Worm (Caenorhabditis elegans) whole organism, L4 larva: ENCODE results near the gene R11D1.3.
A peak's percentile ranks its signal among the peaks of the same experiment; 100 is the strongest.

Experiments
- D1046.2 ChIP-seq: fragments of 200-800 bp; sonication (Bioruptor generic); IDR thresholded peaks from 2 replicates; pipeline ENCODE4 v1.3.6; 2022; ENCODE audit warnings: missing genetic modification characterization, missing compliant biosample characterization
- F10B5.3 ChIP-seq: sonication (generic microtip); optimal IDR thresholded peaks from 2 replicates; lab custom pipeline; 2016; ENCODE audit warnings: mild to moderate bottlenecking, missing genetic modification characterization, missing compliant biosample characterization
- F37D6.2 ChIP-seq: sonication (generic microtip); optimal IDR thresholded peaks from 2 replicates; lab custom pipeline; 2016; ENCODE audit warnings: mild to moderate bottlenecking, missing genetic modification characterization, missing compliant biosample characterization
- F44E2.7 ChIP-seq: fragments of 200-800 bp; sonication (Bioruptor generic); IDR thresholded peaks from 2 replicates; pipeline ENCODE4 v2.1.2; 2022; ENCODE audit warnings: missing genetic modification characterization, missing compliant biosample characterization
- F49E8.2 ChIP-seq: sonication (generic microtip); optimal IDR thresholded peaks from 2 replicates; lab custom pipeline; 2016; ENCODE audit warnings: missing compliant biosample characterization, mild to moderate bottlenecking, missing genetic modification characterization, borderline replicate concordance
- T20F7.1 ChIP-seq: fragments of 200-800 bp; sonication (Bioruptor generic); optimal IDR thresholded peaks from 2 replicates; lab custom pipeline; 2018; ENCODE audit warnings: mild to moderate bottlenecking, missing genetic modification characterization, missing compliant biosample characterization
- Y48G9A.11 ChIP-seq: fragments of 200-800 bp; sonication (Bioruptor generic); IDR thresholded peaks from 2 replicates; pipeline ENCODE4 v1.3.6; 2022; ENCODE audit warnings: missing genetic modification reagents, missing genetic modification characterization, missing compliant biosample characterization
- Y5F2A.4 ChIP-seq: fragments of 200-800 bp; sonication (Bioruptor generic); optimal IDR thresholded peaks from 2 replicates; lab custom pipeline; 2018; ENCODE audit warnings: mild to moderate bottlenecking, missing genetic modification characterization, missing compliant biosample characterization
- Y75B8A.6 ChIP-seq: fragments of 200-800 bp; sonication (Bioruptor generic); IDR thresholded peaks from 2 replicates; pipeline ENCODE4 v1.3.6; 2022; ENCODE audit warnings: missing genetic modification reagents, missing genetic modification characterization, missing compliant biosample characterization
- ZK546.5 ChIP-seq, 2 experiments: sonication (generic microtip); optimal IDR thresholded peaks; 2 replicates each; lab custom pipeline; 2017; ENCODE audit warnings: missing biosample characterization in 2 of 2, missing genetic modification characterization in 2 of 2
- ama-1 ChIP-seq: fragments of 150-350 bp; optimal IDR thresholded peaks from 2 replicates; lab custom pipeline; 2014; ENCODE audit warnings: inconsistent platforms, mixed read lengths
- arid-1 ChIP-seq: fragments of 200-800 bp; sonication (Bioruptor generic); conservative IDR thresholded peaks from 2 replicates; pipeline ENCODE4 v1.3.6; 2022; ENCODE audit warnings: missing genetic modification reagents, missing genetic modification characterization, missing compliant biosample characterization
- ceh-20 ChIP-seq: fragments of 200-800 bp; sonication (Bioruptor generic); IDR thresholded peaks from 2 replicates; pipeline ENCODE4 v1.3.6; 2022; ENCODE audit warnings: missing genetic modification reagents, missing genetic modification characterization, missing compliant biosample characterization
- daf-16 ChIP-seq, 3 experiments: sonication (generic microtip); optimal IDR thresholded peaks; 2 replicates each; lab custom pipeline; 2016 to 2017; ENCODE audit warnings: missing genetic modification characterization in 3 of 3, missing genetic modification reagents in 3 of 3, mild to moderate bottlenecking in 2 of 3, missing compliant biosample characterization in 2 of 3, missing biosample characterization in 1 of 3, moderate library complexity in 1 of 3
- dmd-6 ChIP-seq: fragments of 200-800 bp; sonication (Bioruptor generic); IDR thresholded peaks from 2 replicates; pipeline ENCODE4 v1.3.6; 2022; ENCODE audit warnings: missing genetic modification reagents, missing genetic modification characterization, missing compliant biosample characterization
- dpl-1 ChIP-seq: fragments of 150-350 bp; optimal IDR thresholded peaks from 2 replicates; lab custom pipeline; 2014; ENCODE audit warnings: missing biosample characterization, missing genetic modification reagents, missing genetic modification characterization
- dve-1 ChIP-seq: sonication (generic microtip); optimal IDR thresholded peaks from 2 replicates; lab custom pipeline; 2017; ENCODE audit warnings: antibody characterized with exemption, mild to moderate bottlenecking, missing genetic modification characterization, missing compliant biosample characterization; ENCODE audit not compliant: insufficient read depth
- fkh-10 ChIP-seq: fragments of 150-350 bp; optimal IDR thresholded peaks from 2 replicates; lab custom pipeline; 2014; ENCODE audit warnings: missing biosample characterization, missing genetic modification reagents, missing genetic modification characterization
- hlh-11 ChIP-seq: fragments of 200-800 bp; sonication (Bioruptor generic); optimal IDR thresholded peaks from 2 replicates; lab custom pipeline; 2018; ENCODE audit warnings: mild to moderate bottlenecking, missing genetic modification characterization, missing compliant biosample characterization
- hlh-30 ChIP-seq: sonication (generic microtip); optimal IDR thresholded peaks from 2 replicates; lab custom pipeline; 2017; ENCODE audit warnings: antibody characterized with exemption, mild to moderate bottlenecking, missing genetic modification characterization, missing compliant biosample characterization; ENCODE audit not compliant: insufficient read depth
- lin-1 ChIP-seq: fragments of 200-800 bp; sonication (Bioruptor generic); IDR thresholded peaks from 2 replicates; pipeline ENCODE4 v1.3.6; 2022; ENCODE audit warnings: missing genetic modification reagents, missing genetic modification characterization, missing compliant biosample characterization
- lin-13 ChIP-seq: fragments of 150-350 bp; optimal IDR thresholded peaks from 2 replicates; lab custom pipeline; 2014; ENCODE audit warnings: missing biosample characterization, missing genetic modification reagents, missing genetic modification characterization
- lin-38 ChIP-seq: fragments of 200-800 bp; sonication (Bioruptor generic); IDR thresholded peaks from 2 replicates; pipeline ENCODE4 v1.3.6; 2022; ENCODE audit warnings: missing genetic modification reagents, missing genetic modification characterization, missing compliant biosample characterization
- mes-2 ChIP-seq: sonication (generic microtip); optimal IDR thresholded peaks from 2 replicates; lab custom pipeline; 2016; ENCODE audit warnings: missing genotype, mild to moderate bottlenecking, missing genetic modification characterization, missing compliant biosample characterization; ENCODE audit not compliant: poor library complexity, severe bottlenecking
- mxl-2 ChIP-seq: fragments of 200-800 bp; sonication (Bioruptor generic); conservative IDR thresholded peaks from 2 replicates; pipeline ENCODE4 v1.3.6; 2022; ENCODE audit warnings: missing genetic modification reagents, missing genetic modification characterization, missing compliant biosample characterization
- mxl-3 ChIP-seq: fragments of 200-800 bp; sonication (Bioruptor generic); optimal IDR thresholded peaks from 2 replicates; lab custom pipeline; 2018; ENCODE audit warnings: mild to moderate bottlenecking, missing genetic modification characterization, missing compliant biosample characterization
- nhr-10 ChIP-seq: fragments of 150-350 bp; optimal IDR thresholded peaks from 2 replicates; lab custom pipeline; 2014; ENCODE audit warnings: missing biosample characterization, missing genetic modification characterization
- nhr-237 ChIP-seq: sonication (generic microtip); optimal IDR thresholded peaks from 2 replicates; lab custom pipeline; 2017; ENCODE audit warnings: missing biosample characterization, missing genetic modification characterization
- nhr-25 ChIP-seq: sonication (generic microtip); optimal IDR thresholded peaks from 2 replicates; lab custom pipeline; 2017; ENCODE audit warnings: missing genetic modification characterization, mild to moderate bottlenecking, missing compliant biosample characterization, antibody characterized with exemption, moderate library complexity, borderline replicate concordance; ENCODE audit not compliant: insufficient read depth
- nhr-28 ChIP-seq: fragments of 150-350 bp; optimal IDR thresholded peaks from 2 replicates; lab custom pipeline; 2014; ENCODE audit warnings: missing biosample characterization, missing genetic modification characterization
- nhr-6 ChIP-seq: fragments of 150-350 bp; optimal IDR thresholded peaks from 2 replicates; lab custom pipeline; 2014; ENCODE audit warnings: missing biosample characterization, missing genetic modification characterization
- nhr-76 ChIP-seq: fragments of 150-350 bp; optimal IDR thresholded peaks from 2 replicates; lab custom pipeline; 2014; ENCODE audit warnings: missing biosample characterization, missing genetic modification characterization
- nhr-77 ChIP-seq: fragments of 150-350 bp; optimal IDR thresholded peaks from 2 replicates; lab custom pipeline; 2014; ENCODE audit warnings: missing biosample characterization, missing genetic modification characterization
- pha-4 ChIP-seq, 2 experiments: fragments of 150-350 bp in 1 of 2; fragments of 200-800 bp in 1 of 2; sonication (Bioruptor generic) in 1 of 2; IDR thresholded peaks in 1 of 2; optimal IDR thresholded peaks in 1 of 2; 2 replicates each; pipeline versions ENCODE4 v1.3.6 to Lab custom; 2014 to 2022; ENCODE audit warnings: missing genetic modification characterization in 2 of 2, missing genetic modification reagents in 2 of 2, missing biosample characterization in 1 of 2, missing compliant biosample characterization in 1 of 2
- php-3 ChIP-seq: fragments of 200-800 bp; sonication (Bioruptor generic); IDR thresholded peaks from 2 replicates; pipeline ENCODE4 v1.3.6; 2022; ENCODE audit warnings: missing genetic modification reagents, missing genetic modification characterization, missing compliant biosample characterization
- pqm-1 ChIP-seq: sonication (generic microtip); optimal IDR thresholded peaks from 2 replicates; lab custom pipeline; 2017; ENCODE audit warnings: missing biosample characterization, missing genetic modification characterization
- rbr-2 ChIP-seq: sonication (generic microtip); optimal IDR thresholded peaks from 2 replicates; lab custom pipeline; 2016; ENCODE audit warnings: missing genotype, missing genetic modification characterization, missing compliant biosample characterization
- set-16 ChIP-seq: fragments of 200-800 bp; sonication (Bioruptor generic); IDR thresholded peaks from 2 replicates; pipeline ENCODE4 v1.3.6; 2022; ENCODE audit warnings: missing genetic modification reagents, missing genetic modification characterization, missing compliant biosample characterization
- skn-1 ChIP-seq: fragments of 150-350 bp; optimal IDR thresholded peaks from 2 replicates; lab custom pipeline; 2014; ENCODE audit warnings: missing biosample characterization, missing genetic modification characterization
- spr-1 ChIP-seq: sonication (generic microtip); optimal IDR thresholded peaks from 2 replicates; lab custom pipeline; 2016; ENCODE audit warnings: mild to moderate bottlenecking, missing genetic modification characterization, missing compliant biosample characterization
- tag-97 ChIP-seq: fragments of 200-800 bp; sonication (Bioruptor generic); IDR thresholded peaks from 2 replicates; pipeline ENCODE4 v1.3.6; 2022; ENCODE audit warnings: missing genetic modification characterization, missing compliant biosample characterization
- unc-39 ChIP-seq: sonication (generic microtip); optimal IDR thresholded peaks from 2 replicates; lab custom pipeline; 2017; ENCODE audit warnings: missing biosample characterization, missing genetic modification characterization
- unc-62 ChIP-seq, 3 experiments: fragments of 150-350 bp in 1 of 3; sonication (generic microtip); optimal IDR thresholded peaks in 2 of 3; peaks in 1 of 3; 1 replicate in 1 of 3; 2 replicates in 2 of 3; lab custom pipeline; 2014 to 2017; ENCODE audit warnings: missing biosample characterization in 3 of 3, missing genetic modification characterization in 3 of 3, missing genetic modification reagents in 3 of 3, missing genotype in 1 of 3
- zip-2 ChIP-seq: fragments of 150-350 bp; optimal IDR thresholded peaks from 2 replicates; lab custom pipeline; 2014; ENCODE audit warnings: missing biosample characterization, missing genetic modification characterization
- ztf-7 ChIP-seq: fragments of 150-350 bp; optimal IDR thresholded peaks from 2 replicates; lab custom pipeline; 2014; ENCODE audit warnings: missing biosample characterization, missing genetic modification characterization

R11D1.3 gene

ce11 chrV:12736166-12736753, 24.4 kb upstream of the R11D1.3 start, which contains the start of gene cky-1 (continued):
- no peak for TF ChIP-seq skn-1
- TF ChIP-seq mxl-2 = no peak
- no peak for TF ChIP-seq ZK546.5 (tag; optimal IDR thresholded peaks at IDR 0.05; lab: Kevin White, UChicago)
- TF ChIP-seq nhr-237 (tag; lab: Kevin White, UChicago) = no peak
- no peak for TF ChIP-seq dve-1 (tag; lab: Kevin White, UChicago)
- TF ChIP-seq, all 104 proteins: peak for 3

ce11 chrV:12733465-12734248, 21.8 kb upstream of the R11D1.3 start, which contains the start of the genes dhs-21 and xbx-9:
dhs-21 (minus strand) TSS chrV:12733645.
xbx-9 (plus strand) TSS chrV:12734198.
- no peak for TF ChIP-seq Y48G9A.11 (GFP tag; lab: Robert Waterston, UW)
- TF ChIP-seq mes-2 = peak; percentile 19
- TF ChIP-seq nhr-76 (tag; lab: Kevin White, UChicago) = no peak
- TF ChIP-seq fkh-10 (GFP tag; lab: Kevin White, UChicago) = no peak
- TF ChIP-seq pha-4 (GFP tag; IDR thresholded peaks at IDR 0.05; lab: Robert Waterston, UW) = no peak
- TF ChIP-seq pha-4 (tag; optimal IDR thresholded peaks at IDR 0.05; lab: Kevin White, UChicago) = no peak
- peak; percentile 62 for TF ChIP-seq nhr-6 (tag; lab: Kevin White, UChicago)
- TF ChIP-seq nhr-77 (tag; lab: Kevin White, UChicago) = peak; percentile 51
- TF ChIP-seq unc-62 (GFP tag; optimal IDR thresholded peaks at IDR 0.05 in 1 of 2; lab: Kevin White, UChicago) = peak in 1 of 2 experiments; percentile 95
- no peak for TF ChIP-seq unc-62 (tag; optimal IDR thresholded peaks at IDR 0.05; lab: Kevin White, UChicago)
- TF ChIP-seq pqm-1 = peak; percentile 65
- TF ChIP-seq nhr-28 (tag; lab: Kevin White, UChicago) = peak; percentile 92
- TF ChIP-seq dve-1 (tag; lab: Kevin White, UChicago) = peak; percentile 64
- TF ChIP-seq T20F7.1 (GFP tag; lab: Kevin White, UChicago) = peak; percentile 56
- TF ChIP-seq hlh-30 = peak; percentile 65
- TF ChIP-seq nhr-10 = peak; percentile 30
- no peak for TF ChIP-seq F44E2.7 (GFP tag; lab: Robert Waterston, UW)
- no peak for TF ChIP-seq Y5F2A.4
- TF ChIP-seq F49E8.2 (tag; lab: Kevin White, UChicago) = no peak
- peak; percentile 35 for TF ChIP-seq mxl-3 (GFP tag; lab: Kevin White, UChicago)
- no peak for TF ChIP-seq D1046.2 (GFP tag; lab: Robert Waterston, UW)
- TF ChIP-seq unc-39 (tag; lab: Kevin White, UChicago) = no peak
- TF ChIP-seq daf-16 (GFP tag; optimal IDR thresholded peaks at IDR 0.05; lab: Kevin White, UChicago) = no peak
- TF ChIP-seq daf-16 (tag; optimal IDR thresholded peaks at IDR 0.05; lab: Kevin White, UChicago) = peak; percentile 64
- TF ChIP-seq lin-1 (GFP tag; lab: Robert Waterston, UW) = 0 out of 2 replicates have a peak, but pooled peaks have one; percentile 17
- TF ChIP-seq zip-2 (tag; lab: Kevin White, UChicago) = no peak
- no peak for TF ChIP-seq set-16 (GFP tag; lab: Robert Waterston, UW)
- TF ChIP-seq hlh-11 (tag; lab: Kevin White, UChicago) = peak; percentile 54
- TF ChIP-seq dmd-6 (GFP tag; lab: Robert Waterston, UW) = peak; percentile 53
- no peak for TF ChIP-seq spr-1
- TF ChIP-seq Y75B8A.6 (GFP tag; lab: Robert Waterston, UW) = no peak
- TF ChIP-seq ztf-7 = peak; percentile 49

DNA sequence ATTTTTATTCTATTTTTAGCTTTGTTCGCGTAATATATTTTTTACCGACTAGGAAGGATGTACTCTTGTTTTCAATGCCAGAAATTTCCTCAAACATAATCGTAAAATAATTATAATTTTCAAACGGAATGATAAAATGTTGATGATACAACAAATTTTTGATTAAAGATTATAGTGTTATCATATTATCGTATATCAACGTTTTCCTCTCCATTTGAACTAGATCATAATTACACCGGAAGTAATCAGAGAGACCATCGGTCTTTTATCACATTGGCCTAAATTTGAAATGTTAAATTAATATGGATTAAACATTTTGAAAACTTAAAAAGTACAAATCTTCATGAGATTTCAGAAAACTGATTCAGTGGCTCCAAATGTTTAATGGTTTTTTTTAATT, 20.8 kb upstream of the R11D1.3 start:
- TF ChIP-seq arid-1 (GFP tag; lab: Robert Waterston, UW) (no peak), pqm-1 (peak; percentile 58), F10B5.3 (no peak), F37D6.2 (tag; lab: Kevin White, UChicago) (no peak), php-3 (no peak), rbr-2 (tag; lab: Kevin White, UChicago) (no peak), dpl-1 (no peak), nhr-25 (tag; lab: Kevin White, UChicago) (no peak), lin-13 (no peak), tag-97 (GFP tag; lab: Robert Waterston, UW) (no peak), ceh-20 (GFP tag; lab: Robert Waterston, UW) (no peak), lin-38 (GFP tag; lab: Robert Waterston, UW) (no peak), unc-39 (tag; lab: Kevin White, UChicago) (no peak), F49E8.2 (tag; lab: Kevin White, UChicago) (no peak), ama-1 (lab: Kevin White, UChicago) (no peak)
